Fruit fly (Drosophila melanogaster) whole organism, embryonic: ENCODE measurements around the gene Ror.

Source experiments
- Antp ChIP-seq: fragments of 200-800 bp; sonication (Bioruptor generic); optimal IDR thresholded peaks from 3 replicates; lab custom pipeline; 2016; ENCODE audit warnings: missing biosample characterization, missing genetic modification characterization
- B-H1 ChIP-seq: fragments of 200-800 bp; sonication (Bioruptor generic); IDR thresholded peaks from 3 replicates; pipeline ENCODE4 v1.3.6; 2022; ENCODE audit warnings: missing biosample characterization, missing genetic modification characterization
- B-H2 ChIP-seq: fragments of 200-800 bp; sonication (Bioruptor generic); optimal IDR thresholded peaks from 2 replicates; lab custom pipeline; 2018; ENCODE audit warnings: missing biosample characterization, mild to moderate bottlenecking, missing genetic modification characterization
- CG10209 ChIP-seq: fragments of 200-800 bp; sonication (Bioruptor generic); optimal IDR thresholded peaks from 3 replicates; lab custom pipeline; 2017; ENCODE audit warnings: missing biosample characterization, mild to moderate bottlenecking, missing genetic modification characterization, missing genetic modification reagents
- CG10267 ChIP-seq: fragments of 200-800 bp; sonication (Bioruptor generic); optimal IDR thresholded peaks from 2 replicates; lab custom pipeline; 2018; ENCODE audit warnings: missing biosample characterization, mild to moderate bottlenecking, missing genetic modification characterization, moderate library complexity
- CG10462 ChIP-seq: fragments of 200-800 bp; sonication (Bioruptor generic); optimal IDR thresholded peaks from 2 replicates; lab custom pipeline; 2016; ENCODE audit warnings: missing biosample characterization, missing genetic modification characterization
- CG10959 ChIP-seq: fragments of 200-800 bp; sonication (Bioruptor generic); IDR thresholded peaks from 2 replicates; pipeline ENCODE4 v1.3.6; 2022; ENCODE audit warnings: missing biosample characterization, missing genetic modification characterization
- CG13296 ChIP-seq: fragments of 200-800 bp; sonication (Bioruptor generic); optimal IDR thresholded peaks from 3 replicates; lab custom pipeline; 2018; ENCODE audit warnings: missing biosample characterization, mild to moderate bottlenecking, missing genetic modification characterization
- CG13424 ChIP-seq: fragments of 200-800 bp; sonication (Bioruptor generic); optimal IDR thresholded peaks from 2 replicates; lab custom pipeline; 2019; ENCODE audit warnings: missing biosample characterization, mild to moderate bottlenecking, missing genetic modification characterization, moderate library complexity
- CG13894 ChIP-seq: fragments of 200-800 bp; sonication (Bioruptor generic); optimal IDR thresholded peaks from 3 replicates; lab custom pipeline; 2018; ENCODE audit warnings: missing biosample characterization, mild to moderate bottlenecking, missing genetic modification characterization, moderate library complexity
- CG3407 ChIP-seq: fragments of 200-800 bp; sonication (Bioruptor generic); optimal IDR thresholded peaks from 2 replicates; lab custom pipeline; 2018; ENCODE audit warnings: missing biosample characterization, mild to moderate bottlenecking, missing genetic modification characterization
- CG4617 ChIP-seq: fragments of 200-800 bp; sonication (Bioruptor generic); optimal IDR thresholded peaks from 3 replicates; lab custom pipeline; 2016; ENCODE audit warnings: missing biosample characterization, missing genetic modification characterization, borderline replicate concordance
- CG4707 ChIP-seq: fragments of 200-800 bp; sonication (Bioruptor generic); optimal IDR thresholded peaks from 2 replicates; lab custom pipeline; 2018; ENCODE audit warnings: missing biosample characterization, mild to moderate bottlenecking, missing genetic modification characterization, moderate library complexity
- CG6791 ChIP-seq: fragments of 200-800 bp; sonication (Bioruptor generic); IDR thresholded peaks from 3 replicates; pipeline ENCODE4 v1.3.6; 2022; ENCODE audit warnings: missing biosample characterization, missing genetic modification characterization; ENCODE audit not compliant: partially characterized antibody
- CG7963 ChIP-seq: fragments of 200-800 bp; sonication (Bioruptor generic); IDR thresholded peaks from 3 replicates; pipeline ENCODE4 v1.3.6; 2022; ENCODE audit warnings: missing biosample characterization, missing genetic modification characterization; ENCODE audit not compliant: partially characterized antibody
- CG8290 ChIP-seq, 3 experiments: fragments of 200-800 bp; sonication (Bioruptor generic); optimal IDR thresholded peaks; 2 replicates each; lab custom pipeline; 2016 to 2019; ENCODE audit warnings: missing biosample characterization in 3 of 3, missing genetic modification characterization in 3 of 3, mild to moderate bottlenecking in 2 of 3, moderate library complexity in 1 of 3
- CG8359 ChIP-seq: fragments of 200-800 bp; sonication (Bioruptor generic); optimal IDR thresholded peaks from 2 replicates; lab custom pipeline; 2017; ENCODE audit warnings: missing biosample characterization, mild to moderate bottlenecking, missing genetic modification characterization, borderline replicate concordance
- CG9727 ChIP-seq: fragments of 200-800 bp; sonication (Bioruptor generic); optimal IDR thresholded peaks from 3 replicates; lab custom pipeline; 2017; ENCODE audit warnings: missing biosample characterization, mild to moderate bottlenecking, missing genetic modification characterization
- D19B ChIP-seq: fragments of 200-800 bp; sonication (Bioruptor generic); optimal IDR thresholded peaks from 2 replicates; lab custom pipeline; 2017; ENCODE audit warnings: missing biosample characterization, mild to moderate bottlenecking, missing genetic modification characterization
- Dp ChIP-seq: fragments of 200-800 bp; sonication (Bioruptor generic); optimal IDR thresholded peaks from 2 replicates; lab custom pipeline; 2018; ENCODE audit warnings: missing biosample characterization, mild to moderate bottlenecking, missing genetic modification characterization, moderate library complexity
- Gug ChIP-seq: fragments of 200-800 bp; sonication (Bioruptor generic); IDR thresholded peaks from 4 replicates; pipeline ENCODE4 v1.3.6; 2022; ENCODE audit warnings: missing biosample characterization, missing genetic modification characterization
- Hmx ChIP-seq: fragments of 200-800 bp; sonication (Bioruptor generic); optimal IDR thresholded peaks from 2 replicates; lab custom pipeline; 2016; ENCODE audit warnings: missing biosample characterization, missing genetic modification characterization
- Hr39 ChIP-seq: fragments of >200 bp; optimal IDR thresholded peaks from 2 replicates; lab custom pipeline; 2017
- Meics ChIP-seq: fragments of 200-800 bp; sonication (Bioruptor generic); optimal IDR thresholded peaks from 2 replicates; lab custom pipeline; 2017; ENCODE audit warnings: missing biosample characterization, mild to moderate bottlenecking, missing genetic modification characterization
- Mrtf ChIP-seq: fragments of 200-800 bp; sonication (Bioruptor generic); IDR thresholded peaks from 3 replicates; pipeline ENCODE4 v1.3.6; 2022; ENCODE audit warnings: missing biosample characterization, missing genetic modification characterization
- Optix ChIP-seq: fragments of 200-800 bp; sonication (Bioruptor generic); IDR thresholded peaks from 3 replicates; pipeline ENCODE4 v1.3.6; 2022; ENCODE audit warnings: missing biosample characterization, missing genetic modification characterization
- PHDP ChIP-seq: fragments of 200-800 bp; sonication (Bioruptor generic); optimal IDR thresholded peaks from 3 replicates; lab custom pipeline; 2018; ENCODE audit warnings: missing biosample characterization, mild to moderate bottlenecking, missing genetic modification characterization, moderate library complexity
- Xrp1 ChIP-seq: fragments of 200-800 bp; sonication (Bioruptor generic); IDR thresholded peaks from 2 replicates; pipeline ENCODE4 v1.3.6; 2022; ENCODE audit warnings: missing biosample characterization, missing genetic modification characterization
- bigmax ChIP-seq: fragments of 200-800 bp; sonication (Bioruptor generic); optimal IDR thresholded peaks from 2 replicates; lab custom pipeline; 2018; ENCODE audit warnings: missing biosample characterization, mild to moderate bottlenecking, missing genetic modification characterization
- corto ChIP-seq: fragments of 200-800 bp; sonication (Bioruptor generic); optimal IDR thresholded peaks from 2 replicates; lab custom pipeline; 2016; ENCODE audit warnings: missing biosample characterization, mild to moderate bottlenecking, missing genetic modification characterization, moderate library complexity
- crp ChIP-seq, 2 experiments: fragments of 200-800 bp; sonication (Bioruptor generic); optimal IDR thresholded peaks; 2 replicates in 1 of 2; 3 replicates in 1 of 2; lab custom pipeline; 2017; ENCODE audit warnings: missing biosample characterization in 2 of 2, missing genetic modification characterization in 2 of 2, mild to moderate bottlenecking in 1 of 2, moderate library complexity in 1 of 2
- gem ChIP-seq: fragments of 200-800 bp; sonication (Bioruptor generic); optimal IDR thresholded peaks from 2 replicates; lab custom pipeline; 2019; ENCODE audit warnings: missing biosample characterization, mild to moderate bottlenecking, missing genetic modification characterization, moderate library complexity
- grn ChIP-seq: fragments of 200-800 bp; sonication (Bioruptor generic); optimal IDR thresholded peaks from 3 replicates; lab custom pipeline; 2017; ENCODE audit warnings: missing biosample characterization, missing genetic modification characterization
- ind ChIP-seq: fragments of 200-800 bp; sonication (Bioruptor generic); optimal IDR thresholded peaks from 3 replicates; lab custom pipeline; 2016; ENCODE audit warnings: missing biosample characterization, missing genetic modification characterization
- mam ChIP-seq: fragments of 200-800 bp; sonication (Bioruptor generic); optimal IDR thresholded peaks from 3 replicates; lab custom pipeline; 2016; ENCODE audit warnings: missing biosample characterization, missing genetic modification characterization
- nau ChIP-seq: fragments of 200-800 bp; sonication (Bioruptor generic); optimal IDR thresholded peaks from 3 replicates; lab custom pipeline; 2017; ENCODE audit warnings: missing biosample characterization, mild to moderate bottlenecking, missing genetic modification characterization, missing genetic modification reagents
- otp ChIP-seq: fragments of 200-800 bp; sonication (Bioruptor generic); IDR thresholded peaks from 3 replicates; pipeline ENCODE4, ENCODE4 v1.3.6; 2022; ENCODE audit warnings: missing biosample characterization, missing genetic modification characterization
- pho ChIP-seq: fragments of 200-800 bp; sonication (Bioruptor generic); optimal IDR thresholded peaks from 2 replicates; lab custom pipeline; 2016; ENCODE audit warnings: missing biosample characterization, missing genetic modification characterization
- pum ChIP-seq: fragments of 200-800 bp; sonication (Bioruptor generic); optimal IDR thresholded peaks from 2 replicates; lab custom pipeline; 2016; ENCODE audit warnings: missing biosample characterization, missing genetic modification characterization
- ranshi ChIP-seq: fragments of 200-800 bp; sonication (Bioruptor generic); IDR thresholded peaks from 2 replicates; pipeline ENCODE4 v1.3.6; 2022; ENCODE audit warnings: missing biosample characterization, missing genetic modification characterization
- scrt ChIP-seq: fragments of 200-800 bp; sonication (Bioruptor generic); optimal IDR thresholded peaks from 2 replicates; lab custom pipeline; 2018; ENCODE audit warnings: missing biosample characterization, mild to moderate bottlenecking, missing genetic modification characterization, moderate library complexity
- slou ChIP-seq: fragments of 200-800 bp; sonication (Bioruptor generic); optimal IDR thresholded peaks from 3 replicates; lab custom pipeline; 2016; ENCODE audit warnings: missing biosample characterization, missing genetic modification characterization
- sob ChIP-seq: fragments of 200-800 bp; sonication (Bioruptor generic); IDR thresholded peaks from 2 replicates; pipeline ENCODE4 v1.3.6; 2022; ENCODE audit warnings: missing biosample characterization, missing genetic modification characterization
- tap ChIP-seq: fragments of 200-800 bp; optimal IDR thresholded peaks from 3 replicates; lab custom pipeline; 2019; ENCODE audit warnings: missing biosample characterization, mild to moderate bottlenecking, missing genetic modification characterization, moderate library complexity
- tgo ChIP-seq: fragments of 200-800 bp; sonication (Bioruptor generic); IDR thresholded peaks from 3 replicates; pipeline ENCODE4 v1.3.6; 2022; ENCODE audit warnings: missing biosample characterization, missing genetic modification characterization
- usp ChIP-seq: fragments of >200 bp; optimal IDR thresholded peaks from 2 replicates; lab custom pipeline; 2017; ENCODE audit warnings: missing biosample characterization, missing genetic modification characterization
- wor ChIP-seq: fragments of 200-800 bp; sonication (Bioruptor generic); IDR thresholded peaks from 2 replicates; pipeline ENCODE4 v1.3.6; 2022; ENCODE audit warnings: missing biosample characterization, missing genetic modification characterization

The Ror gene

dm6 chr2L:10226724-10227407, 24.8 kb upstream of the Ror start, which contains the start of gene CG5708 (continued):
- TF ChIP-seq ind (GFP tag; lab: Kevin White, UChicago) (no peak), grn (GFP tag; lab: Kevin White, UChicago) (no peak), otp (GFP tag; lab: Robert Waterston, UW) (no peak), B-H1 (no peak), bigmax (no peak), crp (GFP tag; optimal IDR thresholded peaks at IDR 0.05; lab: Kevin White, UChicago) (peak in 1 of 2 experiments; percentile 48), tgo (GFP tag; lab: Robert Waterston, UW) (no peak), corto (GFP tag; lab: Kevin White, UChicago) (no peak), CG10959 (GFP tag; lab: Robert Waterston, UW) (no peak), Hmx (no peak), Xrp1 (GFP tag; lab: Robert Waterston, UW) (no peak), Meics (GFP tag; lab: Kevin White, UChicago) (no peak), tap (tag; lab: Kevin White, UChicago) (no peak), Gug (GFP tag; lab: Robert Waterston, UW) (no peak), CG13424 (peak; percentile 34), Dp (GFP tag; lab: Kevin White, UChicago) (no peak), CG9727 (GFP tag; lab: Kevin White, UChicago) (no peak), nau (GFP tag; lab: Kevin White, UChicago) (no peak), CG4617 (GFP tag; lab: Kevin White, UChicago) (peak; percentile 73), CG13296 (no peak), slou (GFP tag; lab: Kevin White, UChicago) (no peak), usp (no peak), pho (no peak), sob (GFP tag; lab: Robert Waterston, UW) (0 out of 2 replicates have a peak, but pooled peaks have one; percentile 39), CG3407 (GFP tag; lab: Kevin White, UChicago) (no peak), Optix (no peak), CG6791 (GFP tag; lab: Robert Waterston, UW) (peak; percentile 32; the same call in 1 of the 3 replicates), Hr39 (lab: Kevin White, UChicago) (no peak), CG13894 (tag; lab: Kevin White, UChicago) (no peak), CG4707 (GFP tag; lab: Kevin White, UChicago) (no peak), CG8290 (GFP tag; optimal IDR thresholded peaks at IDR 0.05; lab: Kevin White, UChicago) (peak; percentile 62), CG8290 (tag; optimal IDR thresholded peaks at IDR 0.05; lab: Kevin White, UChicago) (peak; percentile 34 to 67), CG8359 (no peak), CG10462 (GFP tag; lab: Kevin White, UChicago) (no peak), pum (GFP tag; lab: Kevin White, UChicago) (no peak), Mrtf (GFP tag; lab: Robert Waterston, UW) (no peak), B-H2 (GFP tag; lab: Kevin White, UChicago) (peak; percentile 35), PHDP (no peak), CG7963 (GFP tag; lab: Robert Waterston, UW) (no peak), gem (tag; lab: Kevin White, UChicago) (peak; percentile 40), D19B (GFP tag; lab: Kevin White, UChicago) (no peak), wor (GFP tag; lab: Robert Waterston, UW) (no peak), CG10209 (no peak), mam (no peak), Antp (no peak), scrt (GFP tag; lab: Kevin White, UChicago) (no peak), ranshi (GFP tag; lab: Robert Waterston, UW) (no peak), CG10267 (peak; percentile 25)
